Fruit fly (Drosophila melanogaster): Measurements from ENCODE around the gene inaF-C.

inaF-C gene

dm6 chrX:11720138-11720537 is 11.4 kb downstream of the inaF-C start, which contains the start of gene Tango10 (continued):
- TF ChIP-seq inv (GFP tag; IDR thresholded peaks at IDR 0.05; ENCODE audit: partially characterized antibody) = peak; percentile 82
- TF ChIP-seq CG32767 (GFP tag; IDR thresholded peaks at IDR 0.05) = peak; percentile 25; the same call in 1 of the 2 replicates
- TF ChIP-seq phol (tag; optimal IDR thresholded peaks at IDR 0.05) = peak; percentile 86
- no peak for TF ChIP-seq CG2678 (tag; optimal IDR thresholded peaks at IDR 0.05)
- no peak for TF ChIP-seq sc (optimal IDR thresholded peaks at IDR 0.05)
- TF ChIP-seq sc (GFP tag; optimal IDR thresholded peaks at IDR 0.05) = no peak
- TF ChIP-seq pan (optimal IDR thresholded peaks at IDR 0.05) = no peak
- TF ChIP-seq pan (GFP tag; optimal IDR thresholded peaks at IDR 0.05 in 1 of 2, IDR thresholded peaks at IDR 0.05 in 1 of 2) = peak in 1 of 2 experiments; percentile 29
- TF ChIP-seq zfh1 (GFP tag; IDR thresholded peaks at IDR 0.05) = 0 out of 3 replicates have a peak, but pooled peaks have one; percentile 16
- TF ChIP-seq MTF-1 (GFP tag; optimal IDR thresholded peaks at IDR 0.05; ENCODE audit: borderline replicate concordance) = no peak
- TF ChIP-seq CG10366 (GFP tag; IDR thresholded peaks at IDR 0.05) = peak; percentile 52
- TF ChIP-seq CG8478 (optimal IDR thresholded peaks at IDR 0.05) = no peak
- no peak for TF ChIP-seq CG17802 (tag; optimal IDR thresholded peaks at IDR 0.05)
- TF ChIP-seq Vsx1 (GFP tag; optimal IDR thresholded peaks at IDR 0.05) = no peak
- TF ChIP-seq MESR4 (GFP tag; optimal IDR thresholded peaks at IDR 0.05) = peak; percentile 69
- TF ChIP-seq stwl (tag; optimal IDR thresholded peaks at IDR 0.05) = peak; percentile 44
- TF ChIP-seq Jarid2 (GFP tag; optimal IDR thresholded peaks at IDR 0.05) = no peak
- peak; percentile 76 for TF ChIP-seq gem (tag; optimal IDR thresholded peaks at IDR 0.05)
- no peak for TF ChIP-seq lab (GFP tag; optimal IDR thresholded peaks at IDR 0.05)
- TF ChIP-seq pho (GFP tag; optimal IDR thresholded peaks at IDR 0.05) = peak; percentile 63
- TF ChIP-seq CG16779 (GFP tag; IDR thresholded peaks at IDR 0.05) = no peak
- no peak for TF ChIP-seq crol (GFP tag; IDR thresholded peaks at IDR 0.05)
- TF ChIP-seq run (tag; optimal IDR thresholded peaks at IDR 0.05) = no peak
- TF ChIP-seq lola (GFP tag; optimal IDR thresholded peaks at IDR 0.05) = peak in 1 of 3 experiments; percentile 64
- no peak for TF ChIP-seq schlank (tag; optimal IDR thresholded peaks at IDR 0.05)
- TF ChIP-seq CG12104 (GFP tag; optimal IDR thresholded peaks at IDR 0.05) = no peak
- no peak for TF ChIP-seq Fer2 (tag; optimal IDR thresholded peaks at IDR 0.05)
- no peak for TF ChIP-seq CG12236 (GFP tag; optimal IDR thresholded peaks at IDR 0.05)
- no peak for TF ChIP-seq NC2α (GFP tag; optimal IDR thresholded peaks at IDR 0.05)
- no peak for TF ChIP-seq CG2199 (GFP tag; IDR thresholded peaks at IDR 0.05)
- peak; percentile 60 for TF ChIP-seq nmo (GFP tag; optimal IDR thresholded peaks at IDR 0.05)
- TF ChIP-seq B-H1 (GFP tag; IDR thresholded peaks at IDR 0.05) = no peak
- no peak for TF ChIP-seq pita (GFP tag; optimal IDR thresholded peaks at IDR 0.05)
- TF ChIP-seq sim (GFP tag; IDR thresholded peaks at IDR 0.05) = no peak
- TF ChIP-seq so (GFP tag; IDR thresholded peaks at IDR 0.05) = no peak
- peak; percentile 53 for TF ChIP-seq sug (tag; optimal IDR thresholded peaks at IDR 0.05)

dm6 chrX:11717892-11718291 is 13.7 kb downstream of the inaF-C start:
- TF ChIP-seq sug (tag; optimal IDR thresholded peaks at IDR 0.05) (peak; percentile 42), Med (GFP tag) (peak; percentile 0), CG9609 (GFP tag; optimal IDR thresholded peaks at IDR 0.05) (no peak), CG34376 (GFP tag; optimal IDR thresholded peaks at IDR 0.05) (peak; percentile 67), CG11560 (tag; IDR thresholded peaks at IDR 0.05) (no peak), zfh2 (GFP tag; optimal IDR thresholded peaks at IDR 0.05) (no peak), exex (tag; optimal IDR thresholded peaks at IDR 0.05) (peak; percentile 73), CG4730 (GFP tag; IDR thresholded peaks at IDR 0.05) (no peak), BtbVII (GFP tag; optimal IDR thresholded peaks at IDR 0.05) (no peak), Optix (GFP tag; IDR thresholded peaks at IDR 0.05) (no peak), Sox102F (GFP tag; optimal IDR thresholded peaks at IDR 0.05) (no peak), row (GFP tag; IDR thresholded peaks at IDR 0.05) (no peak)
